Worm (Caenorhabditis elegans): ENCODE results near the gene Y47D7A.18.

ce11 chrV:4414613-4415071, 2.0 kb downstream of the Y47D7A.18 start, which contains the start of gene grl-5:
- no peak for TF ChIP-seq hmbx-1 (tag; optimal IDR thresholded peaks at IDR 0.05)
- TF ChIP-seq sea-1 (GFP tag; conservative IDR thresholded peaks at IDR 0.05) = no peak
- TF ChIP-seq flt-1 (GFP tag; IDR thresholded peaks at IDR 0.05) = no peak
- TF ChIP-seq tra-4 (tag; optimal IDR thresholded peaks at IDR 0.05) = no peak
- TF ChIP-seq tbx-11 (GFP tag; IDR thresholded peaks at IDR 0.05) = no peak
- TF ChIP-seq ama-1 (optimal IDR thresholded peaks at IDR 0.05) = no peak
- no peak for TF ChIP-seq hnd-1 (tag; optimal IDR thresholded peaks at IDR 0.05)
- TF ChIP-seq ets-7 (tag; optimal IDR thresholded peaks at IDR 0.05) = no peak
- no peak for TF ChIP-seq F13C5.2 (tag; optimal IDR thresholded peaks at IDR 0.05)
- TF ChIP-seq tbx-37 (GFP tag; conservative IDR thresholded peaks at IDR 0.05) = no peak
